Fruit fly (Drosophila melanogaster) whole organism, adult: ENCODE measurements around the gene CG45486.
"Not testable (repeated sequence)": the region's sequence is repeated elsewhere in the genome, so short reads cannot be mapped to it uniquely, and the experiment has no call there.

ENCODE experiments used
- CG11617 ChIP-seq: fragments of 200-800 bp; sonication (Bioruptor generic); optimal IDR thresholded peaks from 2 replicates; lab custom pipeline; 2017; ENCODE audit warnings: mild to moderate bottlenecking, missing biosample characterization, missing genetic modification reagents, missing genetic modification characterization
- CG14711 ChIP-seq: fragments of 200-800 bp; sonication (Bioruptor generic); optimal IDR thresholded peaks from 2 replicates; lab custom pipeline; 2018; ENCODE audit warnings: missing biosample characterization, mild to moderate bottlenecking, missing genetic modification characterization, moderate library complexity
- CG33017 ChIP-seq: fragments of 200-800 bp; sonication (Bioruptor generic); optimal IDR thresholded peaks from 2 replicates; lab custom pipeline; 2018; ENCODE audit warnings: missing biosample characterization, mild to moderate bottlenecking, missing genetic modification characterization, moderate library complexity
- CG5204 ChIP-seq: fragments of 200-800 bp; sonication (Bioruptor generic); optimal IDR thresholded peaks from 2 replicates; lab custom pipeline; 2016; ENCODE audit warnings: missing biosample characterization, missing genetic modification characterization
- CG7045 ChIP-seq: fragments of 200-800 bp; sonication (Bioruptor generic); optimal IDR thresholded peaks from 2 replicates; lab custom pipeline; 2017; ENCODE audit warnings: missing biosample characterization, mild to moderate bottlenecking, missing genetic modification characterization
- CG7101 ChIP-seq: fragments of 200-800 bp; sonication (Bioruptor generic); optimal IDR thresholded peaks from 2 replicates; lab custom pipeline; 2018; ENCODE audit warnings: missing biosample characterization, mild to moderate bottlenecking, missing genetic modification characterization, moderate library complexity
- Clk ChIP-seq: fragments of 200-800 bp; sonication (Bioruptor generic); optimal IDR thresholded peaks from 2 replicates; lab custom pipeline; 2017; ENCODE audit warnings: missing biosample characterization, missing genetic modification characterization
- Crg-1 ChIP-seq: fragments of 200-800 bp; sonication (Bioruptor generic); optimal IDR thresholded peaks from 2 replicates; lab custom pipeline; 2016; ENCODE audit warnings: missing biosample characterization, missing genetic modification characterization
- bab1 ChIP-seq: fragments of 200-800 bp; sonication (Bioruptor generic); optimal IDR thresholded peaks from 3 replicates; lab custom pipeline; 2019; ENCODE audit warnings: missing biosample characterization, mild to moderate bottlenecking, missing genetic modification characterization, moderate library complexity
- cic ChIP-seq: fragments of 200-800 bp; sonication (Bioruptor generic); optimal IDR thresholded peaks from 2 replicates; lab custom pipeline; 2017; ENCODE audit warnings: missing biosample characterization, mild to moderate bottlenecking, missing genetic modification characterization, moderate library complexity
- cnc ChIP-seq, 2 experiments: fragments of >200 bp; optimal IDR thresholded peaks; 2 replicates each; lab custom pipeline; 2017
- kay ChIP-seq: fragments of 200-800 bp; sonication (Bioruptor generic); peaks from one replicate; lab custom pipeline; 2016; ENCODE audit warnings: missing biosample characterization, missing genetic modification characterization, borderline replicate concordance
- ovo ChIP-seq: fragments of 200-800 bp; sonication (Bioruptor generic); optimal IDR thresholded peaks from 2 replicates; lab custom pipeline; 2016; ENCODE audit warnings: missing biosample characterization, missing genetic modification characterization
- pad ChIP-seq: fragments of 200-800 bp; sonication (Bioruptor generic); optimal IDR thresholded peaks from 3 replicates; lab custom pipeline; 2017; ENCODE audit warnings: missing biosample characterization, missing genetic modification characterization, mild to moderate bottlenecking, moderate library complexity, missing genetic modification reagents
- tj ChIP-seq: fragments of 200-800 bp; sonication (Bioruptor generic); optimal IDR thresholded peaks from 3 replicates; lab custom pipeline; 2017; ENCODE audit warnings: missing biosample characterization, mild to moderate bottlenecking, missing genetic modification characterization, moderate library complexity
- toe ChIP-seq: fragments of 200-800 bp; sonication (Bioruptor generic); optimal IDR thresholded peaks from 2 replicates; lab custom pipeline; 2016; ENCODE audit warnings: missing biosample characterization, missing genetic modification characterization

Gene CG45486

DNA sequence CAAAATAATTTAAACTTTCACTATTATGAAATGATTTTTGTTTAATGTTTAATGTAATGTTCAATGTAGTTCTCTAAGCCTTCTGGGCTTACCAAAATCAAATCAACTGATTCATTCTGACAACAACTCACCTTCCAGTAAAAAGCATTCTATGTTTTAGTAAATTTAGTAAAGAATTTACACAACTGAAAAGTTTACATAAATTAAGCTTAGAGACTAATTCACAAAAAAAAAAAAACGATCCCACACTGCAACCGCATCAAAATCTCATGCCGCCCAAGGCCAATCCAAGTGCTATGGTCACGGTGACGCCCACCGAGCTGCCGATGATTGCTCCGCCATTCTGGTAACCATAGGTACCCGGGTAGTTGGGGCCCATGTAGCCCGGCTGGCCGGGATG is at the start of gene CG45486:
Gene CG45486, minus strand, starts transcription at position 101 of the 400 bp plus-strand sequence.
- not testable (repeated sequence) for TF ChIP-seq CG7045 (GFP tag; lab: Kevin White, UChicago); ovo (GFP tag; lab: Kevin White, UChicago); CG14711 (tag; lab: Kevin White, UChicago)

dm6 chrX:19959353-19959969 is 49.5 kb upstream of the CG45486 start, which contains the start of gene CG12655:
Gene CG12655 (minus strand): TSS chrX:19959403.
- no peak for TF ChIP-seq Crg-1 (GFP tag; lab: Kevin White, UChicago)
- TF ChIP-seq cic (GFP tag; lab: Kevin White, UChicago) = no peak
- no peak for TF ChIP-seq Clk
- TF ChIP-seq CG11617 (GFP tag; lab: Kevin White, UChicago) = no peak
- no peak for TF ChIP-seq kay (GFP tag; lab: Kevin White, UChicago)
- TF ChIP-seq CG33017 (tag; lab: Kevin White, UChicago) = no peak
- no peak for TF ChIP-seq bab1 (GFP tag; lab: Kevin White, UChicago)
- no peak for TF ChIP-seq cnc (optimal IDR thresholded peaks at IDR 0.05; lab: Kevin White, UChicago)
- no peak for TF ChIP-seq CG14711 (tag; lab: Kevin White, UChicago)

dm6 chrX:19958242-19958641 is 48.3 kb upstream of the CG45486 start, which contains the start of gene CG43784:
Gene CG43784 (minus strand): TSS chrX:19958342.
- TF ChIP-seq CG33017 (tag; lab: Kevin White, UChicago); CG7045 (GFP tag; lab: Kevin White, UChicago); toe (GFP tag; lab: Kevin White, UChicago): not testable (repeated sequence)

DNA sequence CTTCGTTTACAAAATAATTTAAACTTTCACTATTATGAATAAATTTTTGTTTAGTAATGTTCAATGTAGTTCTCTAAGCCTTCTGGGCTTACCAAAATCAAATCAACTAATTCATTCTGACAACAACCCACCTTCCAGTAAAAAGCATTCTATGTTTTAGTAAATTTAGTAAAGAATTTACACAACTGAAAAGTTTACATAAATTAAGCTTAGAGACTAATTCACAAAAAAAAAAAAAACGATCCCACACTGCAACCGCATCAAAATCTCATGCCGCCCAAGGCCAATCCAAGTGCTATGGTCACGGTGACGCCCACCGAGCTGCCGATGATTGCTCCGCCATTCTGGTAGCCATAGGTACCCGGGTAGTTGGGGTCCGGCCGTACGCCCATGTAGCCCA is 43.6 kb upstream of the CG45486 start, which contains the start of gene CG45494:
Gene CG45494, minus strand, starts transcription at position 101 of the 400 bp plus-strand sequence.
- not testable (repeated sequence) for TF ChIP-seq pad, CG7045, ovo (GFP tag; lab: Kevin White, UChicago)

- not testable (repeated sequence) for TF ChIP-seq cnc (optimal IDR thresholded peaks at IDR 0.05; lab: Kevin White, UChicago); Clk; CG5204 (GFP tag; lab: Kevin White, UChicago)
Observed at dm6 chrX:19948773-19949172, 38.9 kb upstream of the CG45486 start, which contains the start of gene CG45493. Gene CG45493 (minus strand): TSS chrX:19948873.

DNA sequence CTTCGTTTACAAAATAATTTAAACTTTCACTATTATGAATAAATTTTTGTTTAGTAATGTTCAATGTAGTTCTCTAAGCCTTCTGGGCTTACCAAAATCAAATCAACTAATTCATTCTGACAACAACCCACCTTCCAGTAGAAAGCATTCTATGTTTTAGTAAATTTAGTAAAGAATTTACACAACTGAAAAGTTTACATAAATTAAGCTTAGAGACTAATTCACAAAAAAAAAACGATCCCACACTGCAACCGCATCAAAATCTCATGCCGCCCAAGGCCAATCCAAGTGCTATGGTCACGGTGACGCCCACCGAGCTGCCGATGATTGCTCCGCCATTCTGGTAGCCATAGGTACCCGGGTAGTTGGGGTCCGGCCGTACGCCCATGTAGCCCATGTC is 34.1 kb upstream of the CG45486 start, which contains the start of gene CG45492:
Gene CG45492, minus strand, starts transcription at position 101 of the 400 bp plus-strand sequence.
- not testable (repeated sequence) for TF ChIP-seq CG33017 (tag; lab: Kevin White, UChicago); pad (GFP tag; lab: Kevin White, UChicago); CG7045 (GFP tag; lab: Kevin White, UChicago)

DNA sequence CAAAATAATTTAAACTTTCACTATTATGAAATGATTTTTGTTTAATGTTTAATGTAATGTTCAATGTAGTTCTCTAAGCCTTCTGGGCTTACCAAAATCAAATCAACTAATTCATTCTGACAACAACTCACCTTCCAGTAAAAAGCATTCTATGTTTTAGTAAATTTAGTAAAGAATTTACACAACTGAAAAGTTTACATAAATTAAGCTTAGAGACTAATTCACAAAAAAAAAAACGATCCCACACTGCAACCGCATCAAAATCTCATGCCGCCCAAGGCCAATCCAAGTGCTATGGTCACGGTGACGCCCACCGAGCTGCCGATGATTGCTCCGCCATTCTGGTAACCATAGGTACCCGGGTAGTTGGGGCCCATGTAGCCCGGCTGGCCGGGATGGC is 29.0 kb upstream of the CG45486 start, which contains the start of gene CG45491:
Gene CG45491, minus strand, starts transcription at position 101 of the 400 bp plus-strand sequence.
- not testable (repeated sequence) for TF ChIP-seq kay, toe, CG11617 (GFP tag; lab: Kevin White, UChicago)

dm6 chrX:19934194-19934593 is 24.3 kb upstream of the CG45486 start, which contains the start of gene CG45490:
Gene CG45490 (minus strand): TSS chrX:19934294.
- not testable (repeated sequence) for TF ChIP-seq Crg-1 (GFP tag; lab: Kevin White, UChicago); CG11617 (GFP tag; lab: Kevin White, UChicago); CG7101 (tag; lab: Kevin White, UChicago)

DNA sequence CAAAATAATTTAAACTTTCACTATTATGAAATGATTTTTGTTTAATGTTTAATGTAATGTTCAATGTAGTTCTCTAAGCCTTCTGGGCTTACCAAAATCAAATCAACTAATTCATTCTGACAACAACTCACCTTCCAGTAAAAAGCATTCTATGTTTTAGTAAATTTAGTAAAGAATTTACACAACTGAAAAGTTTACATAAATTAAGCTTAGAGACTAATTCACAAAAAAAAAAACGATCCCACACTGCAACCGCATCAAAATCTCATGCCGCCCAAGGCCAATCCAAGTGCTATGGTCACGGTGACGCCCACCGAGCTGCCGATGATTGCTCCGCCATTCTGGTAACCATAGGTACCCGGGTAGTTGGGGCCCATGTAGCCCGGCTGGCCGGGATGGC is 19.2 kb upstream of the CG45486 start, which contains the start of gene CG45489:
Gene CG45489, minus strand, starts transcription at position 101 of the 400 bp plus-strand sequence.
- not testable (repeated sequence) for TF ChIP-seq tj, ovo, pad (GFP tag; lab: Kevin White, UChicago)
